Worm (Caenorhabditis elegans) whole organism, late embryonic: ENCODE data around the gene B0416.2.

Source experiments
- C38D4.7 ChIP-seq: fragments of 200-800 bp; sonication (Bioruptor generic); optimal IDR thresholded peaks from 2 replicates; lab custom pipeline; 2018; ENCODE audit warnings: mild to moderate bottlenecking, missing genetic modification characterization, moderate library complexity, missing compliant biosample characterization
- F13H6.1 ChIP-seq: sonication (generic microtip); optimal IDR thresholded peaks from 2 replicates; lab custom pipeline; 2016; ENCODE audit warnings: missing genetic modification characterization, missing compliant biosample characterization
- K02D7.2 ChIP-seq: sonication (generic microtip); optimal IDR thresholded peaks from 2 replicates; lab custom pipeline; 2017; ENCODE audit warnings: mild to moderate bottlenecking, missing genetic modification characterization, missing compliant biosample characterization
- K09A11.1 ChIP-seq: sonication (generic microtip); optimal IDR thresholded peaks from 2 replicates; lab custom pipeline; 2017; ENCODE audit warnings: antibody characterized with exemption, mild to moderate bottlenecking, missing genetic modification characterization, missing compliant biosample characterization; ENCODE audit not compliant: insufficient read depth
- T23F11.4 ChIP-seq: fragments of 200-800 bp; sonication (Bioruptor generic); optimal IDR thresholded peaks from 2 replicates; lab custom pipeline; 2018; ENCODE audit warnings: mild to moderate bottlenecking, missing genetic modification characterization, missing compliant biosample characterization
- ceh-14 ChIP-seq: sonication (generic microtip); optimal IDR thresholded peaks from 2 replicates; lab custom pipeline; 2016; ENCODE audit warnings: missing genotype, missing genetic modification characterization, missing compliant biosample characterization
- ceh-19 ChIP-seq: fragments of 200-800 bp; sonication (Bioruptor generic); optimal IDR thresholded peaks from 2 replicates; lab custom pipeline; 2018; ENCODE audit warnings: mild to moderate bottlenecking, missing genetic modification characterization, missing compliant biosample characterization
- ceh-2 ChIP-seq: sonication (generic microtip); optimal IDR thresholded peaks from 2 replicates; lab custom pipeline; 2016; ENCODE audit warnings: missing genotype, missing genetic modification characterization, missing compliant biosample characterization
- ceh-22 ChIP-seq: sonication (generic microtip); optimal IDR thresholded peaks from 2 replicates; lab custom pipeline; 2017; ENCODE audit warnings: missing biosample characterization, missing genetic modification characterization
- ceh-24 ChIP-seq: sonication (generic microtip); optimal IDR thresholded peaks from 2 replicates; lab custom pipeline; 2016; ENCODE audit warnings: mild to moderate bottlenecking, missing genetic modification characterization, missing compliant biosample characterization
- ceh-31 ChIP-seq: sonication (generic microtip); optimal IDR thresholded peaks from 2 replicates; lab custom pipeline; 2016; ENCODE audit warnings: missing genetic modification characterization, missing compliant biosample characterization
- ceh-45 ChIP-seq: fragments of 200-800 bp; sonication (Bioruptor generic); IDR thresholded peaks from 2 replicates; pipeline ENCODE4 v1.3.6; 2022; ENCODE audit warnings: missing genetic modification reagents, missing genetic modification characterization, missing compliant biosample characterization
- che-1 ChIP-seq: sonication (generic microtip); optimal IDR thresholded peaks from 2 replicates; lab custom pipeline; 2016; ENCODE audit warnings: mild to moderate bottlenecking, missing genetic modification characterization, missing compliant biosample characterization
- dve-1 ChIP-seq: sonication (generic microtip); optimal IDR thresholded peaks from 2 replicates; lab custom pipeline; 2017; ENCODE audit warnings: antibody characterized with exemption, mild to moderate bottlenecking, missing genetic modification characterization, missing compliant biosample characterization
- ets-4 ChIP-seq: sonication (generic microtip); optimal IDR thresholded peaks from 2 replicates; lab custom pipeline; 2016; ENCODE audit warnings: missing genetic modification characterization, missing compliant biosample characterization
- eyg-1 ChIP-seq: sonication (generic microtip); optimal IDR thresholded peaks from 2 replicates; lab custom pipeline; 2016; ENCODE audit warnings: missing genotype, missing genetic modification characterization, missing compliant biosample characterization
- fkh-6 ChIP-seq: sonication (generic microtip); optimal IDR thresholded peaks from 2 replicates; lab custom pipeline; 2016; ENCODE audit warnings: missing genetic modification characterization, missing compliant biosample characterization
- hlh-13 ChIP-seq: fragments of 200-800 bp; sonication (Bioruptor generic); optimal IDR thresholded peaks from 2 replicates; lab custom pipeline; 2018; ENCODE audit warnings: mild to moderate bottlenecking, missing genetic modification characterization, missing compliant biosample characterization
- hlh-6 ChIP-seq: sonication (generic microtip); optimal IDR thresholded peaks from 2 replicates; lab custom pipeline; 2016; ENCODE audit warnings: missing genotype, missing genetic modification characterization, missing compliant biosample characterization
- lim-6 ChIP-seq: sonication (generic microtip); optimal IDR thresholded peaks from 2 replicates; lab custom pipeline; 2016; ENCODE audit warnings: missing genetic modification characterization, missing compliant biosample characterization
- lin-11 ChIP-seq: fragments of 200-800 bp; sonication (Bioruptor generic); optimal IDR thresholded peaks from 2 replicates; lab custom pipeline; 2018; ENCODE audit warnings: mild to moderate bottlenecking, missing genetic modification characterization, missing compliant biosample characterization
- madf-2 ChIP-seq: sonication (generic microtip); optimal IDR thresholded peaks from 2 replicates; lab custom pipeline; 2017; ENCODE audit warnings: missing genetic modification characterization, missing compliant biosample characterization
- mec-3 ChIP-seq: sonication (generic microtip); optimal IDR thresholded peaks from 2 replicates; lab custom pipeline; 2016; ENCODE audit warnings: borderline replicate concordance, missing genetic modification characterization, missing compliant biosample characterization
- nfya-1 ChIP-seq: sonication (generic microtip); optimal IDR thresholded peaks from 2 replicates; lab custom pipeline; 2017; ENCODE audit warnings: missing genetic modification characterization, mild to moderate bottlenecking, missing compliant biosample characterization, antibody characterized with exemption, moderate library complexity
- nhr-11 ChIP-seq: fragments of 150-350 bp; optimal IDR thresholded peaks from 2 replicates; lab custom pipeline; 2014; ENCODE audit warnings: missing biosample characterization, missing genetic modification characterization
- npax-4 ChIP-seq: sonication (generic microtip); optimal IDR thresholded peaks from 2 replicates; lab custom pipeline; 2016; ENCODE audit warnings: missing genetic modification characterization, missing compliant biosample characterization
- odd-2 ChIP-seq: sonication (generic microtip); optimal IDR thresholded peaks from 2 replicates; lab custom pipeline; 2017; ENCODE audit warnings: antibody characterized with exemption, mild to moderate bottlenecking, missing genetic modification characterization, missing compliant biosample characterization
- pha-2 ChIP-seq: sonication (generic microtip); optimal IDR thresholded peaks from 2 replicates; lab custom pipeline; 2017; ENCODE audit warnings: mild to moderate bottlenecking, missing genetic modification characterization, missing compliant biosample characterization
- pha-4 ChIP-seq: fragments of 150-350 bp; optimal IDR thresholded peaks from 2 replicates; lab custom pipeline; 2018; ENCODE audit warnings: missing biosample characterization, missing genetic modification reagents, missing genetic modification characterization
- pqm-1 ChIP-seq: sonication (generic microtip); optimal IDR thresholded peaks from 2 replicates; lab custom pipeline; 2016; ENCODE audit warnings: missing genetic modification characterization, missing compliant biosample characterization
- sdc-2 ChIP-seq: sonication (generic microtip); optimal IDR thresholded peaks from 2 replicates; lab custom pipeline; 2016; ENCODE audit warnings: missing genotype, missing genetic modification characterization, missing compliant biosample characterization
- sox-2 ChIP-seq: fragments of 200-800 bp; sonication (Bioruptor generic); IDR thresholded peaks from 2 replicates; pipeline ENCODE4 v1.3.6; 2022; ENCODE audit warnings: missing genetic modification reagents, missing genetic modification characterization, missing compliant biosample characterization
- syd-9 ChIP-seq: sonication (generic microtip); optimal IDR thresholded peaks from 2 replicates; lab custom pipeline; 2016; ENCODE audit warnings: mild to moderate bottlenecking, missing genetic modification characterization, moderate library complexity, missing compliant biosample characterization
- unc-42 ChIP-seq: sonication (generic microtip); optimal IDR thresholded peaks from 2 replicates; lab custom pipeline; 2016; ENCODE audit warnings: missing genotype, missing genetic modification characterization, missing compliant biosample characterization
- unc-86 ChIP-seq: sonication (generic microtip); optimal IDR thresholded peaks from 2 replicates; lab custom pipeline; 2016; ENCODE audit warnings: missing genetic modification characterization, missing compliant biosample characterization
- zip-5 ChIP-seq: sonication (generic microtip); optimal IDR thresholded peaks from 2 replicates; lab custom pipeline; 2016; ENCODE audit warnings: missing genetic modification characterization, missing compliant biosample characterization

The B0416.2 gene

ce11 chrX:9300379-9300778 is 1.4 kb downstream of the B0416.2 start (continued):
- TF ChIP-seq ceh-24 (tag; lab: Kevin White, UChicago): no peak
- no peak for TF ChIP-seq pha-2 (tag; lab: Kevin White, UChicago)
- no peak for TF ChIP-seq ceh-2 (tag; lab: Kevin White, UChicago)
- no peak for TF ChIP-seq odd-2
- TF ChIP-seq lin-11 (tag; lab: Kevin White, UChicago): no peak
- TF ChIP-seq che-1: no peak
- TF ChIP-seq nhr-11 (tag; lab: Kevin White, UChicago): no peak
- no peak for TF ChIP-seq pqm-1 (tag; lab: Kevin White, UChicago)
- TF ChIP-seq T23F11.4 (GFP tag; lab: Kevin White, UChicago): no peak
- TF ChIP-seq dve-1 (tag; lab: Kevin White, UChicago): no peak
- no peak for TF ChIP-seq K09A11.1 (tag; lab: Kevin White, UChicago)
- TF ChIP-seq F13H6.1 (tag; lab: Kevin White, UChicago): no peak
- TF ChIP-seq unc-86 (tag; lab: Kevin White, UChicago): no peak
- no peak for TF ChIP-seq ceh-14 (tag; lab: Kevin White, UChicago)
- TF ChIP-seq, all 69 proteins: peak for 6

- TF ChIP-seq sox-2 (GFP tag; lab: Robert Waterston, UW): no peak
- TF ChIP-seq hlh-13: no peak
- TF ChIP-seq npax-4 (tag; lab: Kevin White, UChicago): no peak
- TF ChIP-seq F13H6.1 (tag; lab: Kevin White, UChicago): no peak
- TF ChIP-seq ceh-22 (tag; lab: Kevin White, UChicago): no peak
- no peak for TF ChIP-seq lim-6
- no peak for TF ChIP-seq C38D4.7 (GFP tag; lab: Kevin White, UChicago)
- no peak for TF ChIP-seq ceh-19 (GFP tag; lab: Kevin White, UChicago)
- no peak for TF ChIP-seq fkh-6 (tag; lab: Kevin White, UChicago)
- TF ChIP-seq ceh-24 (tag; lab: Kevin White, UChicago): no peak
- TF ChIP-seq unc-86 (tag; lab: Kevin White, UChicago): no peak
- no peak for TF ChIP-seq ceh-45 (GFP tag; lab: Robert Waterston, UW)
- no peak for TF ChIP-seq eyg-1 (tag; lab: Kevin White, UChicago)
- TF ChIP-seq hlh-6: no peak
- TF ChIP-seq mec-3 (tag; lab: Kevin White, UChicago): no peak
- TF ChIP-seq unc-42 (tag; lab: Kevin White, UChicago): no peak
- no peak for TF ChIP-seq madf-2
- no peak for TF ChIP-seq nfya-1 (tag; lab: Kevin White, UChicago)
- TF ChIP-seq pha-2 (tag; lab: Kevin White, UChicago): no peak
- TF ChIP-seq sdc-2 (tag; lab: Kevin White, UChicago): no peak
Measured at ce11 chrX:9302763-9303162, 3.8 kb downstream of the B0416.2 start.

ce11 chrX:9303422-9303821 is 4.5 kb downstream of the B0416.2 start, which contains the start of gene tmc-2:
tmc-2 (plus strand) TSS chrX:9303722.
- TF ChIP-seq ceh-31 (tag; lab: Kevin White, UChicago): no peak
- TF ChIP-seq pha-4: no peak
- TF ChIP-seq zip-5 (tag; lab: Kevin White, UChicago): no peak
- no peak for TF ChIP-seq K02D7.2 (tag; lab: Kevin White, UChicago)
- no peak for TF ChIP-seq T23F11.4 (GFP tag; lab: Kevin White, UChicago)

ce11 chrX:9311225-9311624 is 12.3 kb downstream of the B0416.2 start, which contains the start of gene H29C22.1:
H29C22.1 (minus strand) TSS chrX:9311325.
- no peak for TF ChIP-seq syd-9
- no peak for TF ChIP-seq T23F11.4 (GFP tag; lab: Kevin White, UChicago)
- TF ChIP-seq unc-42 (tag; lab: Kevin White, UChicago): no peak
- no peak for TF ChIP-seq ets-4 (tag; lab: Kevin White, UChicago)
- TF ChIP-seq ceh-2 (tag; lab: Kevin White, UChicago): no peak
